Worm (Caenorhabditis elegans): Measurements from ENCODE around the gene Y9C9A.13.

DNA sequence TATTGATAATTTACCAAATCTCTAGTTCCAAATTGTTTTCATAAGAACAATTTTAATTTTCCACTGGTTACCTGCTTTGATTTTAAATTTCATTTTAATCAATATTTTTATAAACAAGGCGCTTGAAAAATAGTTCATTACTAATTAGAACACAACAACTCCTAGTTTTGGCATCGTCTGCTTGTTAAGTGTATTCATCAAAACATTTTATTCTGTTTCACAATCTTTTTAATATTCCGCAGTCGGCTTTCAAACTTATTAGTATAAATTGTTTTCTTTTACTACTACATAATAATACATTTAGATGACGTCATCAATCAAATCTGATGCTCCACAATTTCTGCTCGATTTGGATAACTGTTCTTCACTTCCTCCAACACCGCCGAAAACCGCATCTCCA lies 33.1 kb upstream of the Y9C9A.13 start, which contains the start of gene pes-1:
- TF ChIP-seq nhr-237 (tag; optimal IDR thresholded peaks at IDR 0.05) (no peak), sptf-1 (tag; optimal IDR thresholded peaks at IDR 0.05) (no peak), ces-1 (GFP tag; optimal IDR thresholded peaks at IDR 0.05) (no peak), unc-62 (GFP tag; optimal IDR thresholded peaks at IDR 0.05) (no peak), mab-5 (tag; optimal IDR thresholded peaks at IDR 0.05) (no peak), nhr-28 (tag; optimal IDR thresholded peaks at IDR 0.05) (no peak), bed-3 (GFP tag; optimal IDR thresholded peaks at IDR 0.05) (no peak)
